Fruit fly (Drosophila melanogaster) whole organism, wandering third instar larva: ENCODE data around the gene LManIII.

Experiments
- CG32264 ChIP-seq: fragments of 200-800 bp; sonication (Bioruptor generic); optimal IDR thresholded peaks from 2 replicates; lab custom pipeline; 2016; ENCODE audit warnings: missing biosample characterization, missing genetic modification characterization
- CG9705 ChIP-seq: fragments of 200-800 bp; sonication (Bioruptor generic); optimal IDR thresholded peaks from 2 replicates; lab custom pipeline; 2018; ENCODE audit warnings: missing biosample characterization, mild to moderate bottlenecking, missing genetic modification characterization
- CrebA ChIP-seq: fragments of 200-800 bp; sonication (Bioruptor generic); optimal IDR thresholded peaks from 2 replicates; lab custom pipeline; 2016; ENCODE audit warnings: missing biosample characterization, mild to moderate bottlenecking, missing genetic modification characterization, borderline replicate concordance
- Dfd ChIP-seq: fragments of >200 bp; optimal IDR thresholded peaks from 2 replicates; lab custom pipeline; 2017; ENCODE audit warnings: missing biosample characterization, missing genetic modification characterization
- Dif ChIP-seq: fragments of 200-275, 200-300 bp; sonication (Bioruptor generic); optimal IDR thresholded peaks from 2 replicates; lab custom pipeline; 2018; ENCODE audit warnings: missing biosample characterization, missing genetic modification characterization; ENCODE audit not compliant: partially characterized antibody
- GATAd ChIP-seq: sonication (Bioruptor generic); optimal IDR thresholded peaks from 2 replicates; lab custom pipeline; 2016; ENCODE audit warnings: missing biosample characterization, missing genetic modification characterization
- HLH106 ChIP-seq: fragments of 200-800 bp; optimal IDR thresholded peaks from 3 replicates; lab custom pipeline; 2019; ENCODE audit warnings: missing biosample characterization, mild to moderate bottlenecking, missing genetic modification characterization, moderate library complexity
- Hnf4 ChIP-seq: fragments of 200-800 bp; sonication (Bioruptor generic); optimal IDR thresholded peaks from 2 replicates; lab custom pipeline; 2016; ENCODE audit warnings: missing biosample characterization, mild to moderate bottlenecking, missing genetic modification characterization
- Hr78 ChIP-seq: fragments of >200 bp; optimal IDR thresholded peaks from 2 replicates; lab custom pipeline; 2017; ENCODE audit warnings: missing biosample characterization, missing genetic modification characterization
- Hr83 ChIP-seq: fragments of 200-300 bp; sonication (Bioruptor generic); optimal IDR thresholded peaks from 2 replicates; lab custom pipeline; 2016; ENCODE audit warnings: missing biosample characterization, mild to moderate bottlenecking, missing genetic modification characterization, moderate library complexity; ENCODE audit not compliant: poor library complexity, severe bottlenecking
- Mio ChIP-seq: sonication (Bioruptor generic); optimal IDR thresholded peaks from 2 replicates; lab custom pipeline; 2016; ENCODE audit warnings: missing biosample characterization, missing genetic modification characterization
- Myc ChIP-seq: fragments of >200 bp; optimal IDR thresholded peaks from 2 replicates; lab custom pipeline; 2017
- N ChIP-seq: fragments of >200 bp; optimal IDR thresholded peaks from 2 replicates; lab custom pipeline; 2018; ENCODE audit warnings: missing biosample characterization, missing external identifiers, missing genetic modification characterization
- OdsH ChIP-seq: fragments of 200-800 bp; sonication (Bioruptor generic); optimal IDR thresholded peaks from 2 replicates; lab custom pipeline; 2016; ENCODE audit warnings: missing biosample characterization, mild to moderate bottlenecking, missing genetic modification characterization
- Rel ChIP-seq, 2 experiments: fragments of 200-800 bp; sonication (Bioruptor generic) in 1 of 2; optimal IDR thresholded peaks; 2 replicates in 1 of 2; 3 replicates in 1 of 2; lab custom pipeline; 2016 to 2019; ENCODE audit warnings: mild to moderate bottlenecking in 2 of 2, missing biosample characterization in 2 of 2, missing genetic modification characterization in 2 of 2, moderate library complexity in 1 of 2
- Vsx2 ChIP-seq: fragments of 200-300, 225-300 bp; sonication (Bioruptor generic); optimal IDR thresholded peaks from 2 replicates; lab custom pipeline; 2018; ENCODE audit warnings: missing biosample characterization, missing genetic modification characterization; ENCODE audit not compliant: partially characterized antibody
- br ChIP-seq: fragments of 200-800 bp; sonication (Bioruptor generic); optimal IDR thresholded peaks from 2 replicates; lab custom pipeline; 2016; ENCODE audit warnings: missing biosample characterization, missing genetic modification characterization
- brk ChIP-seq: fragments of 200-800 bp; sonication (Bioruptor generic); optimal IDR thresholded peaks from 2 replicates; lab custom pipeline; 2016; ENCODE audit warnings: missing biosample characterization, mild to moderate bottlenecking, missing genetic modification characterization
- dl ChIP-seq, 2 experiments: fragments of 175-275, 200-275 bp in 1 of 2; fragments of 200-275 bp in 1 of 2; sonication (Bioruptor generic); optimal IDR thresholded peaks; lab custom pipeline; 2018; ENCODE audit warnings: mild to moderate bottlenecking in 2 of 2, missing biosample characterization in 2 of 2, missing genetic modification characterization in 2 of 2, moderate library complexity in 2 of 2; ENCODE audit not compliant: partially characterized antibody in 2 of 2, insufficient read depth in 1 of 2
- dmrt93B ChIP-seq: fragments of 200-800 bp; sonication (Bioruptor generic); optimal IDR thresholded peaks from 2 replicates; lab custom pipeline; 2018; ENCODE audit warnings: missing biosample characterization, mild to moderate bottlenecking, missing genetic modification characterization
- dsf ChIP-seq: sonication (Bioruptor generic); optimal IDR thresholded peaks from 2 replicates; lab custom pipeline; 2016; ENCODE audit warnings: missing biosample characterization, missing genetic modification characterization, borderline replicate concordance
- ey ChIP-seq: fragments of 200-800 bp; sonication (Bioruptor generic); optimal IDR thresholded peaks from 2 replicates; lab custom pipeline; 2016; ENCODE audit warnings: missing biosample characterization, missing genetic modification characterization
- foxo ChIP-seq, 2 experiments: fragments of 200-800 bp; sonication (Bioruptor generic); optimal IDR thresholded peaks; 2 replicates in 1 of 2; 3 replicates in 1 of 2; lab custom pipeline; 2016 to 2017; ENCODE audit warnings: missing biosample characterization in 2 of 2, missing genetic modification characterization in 2 of 2
- fru ChIP-seq: fragments of 200-800 bp; sonication (Bioruptor generic); optimal IDR thresholded peaks from 3 replicates; lab custom pipeline; 2016; ENCODE audit warnings: missing biosample characterization, mild to moderate bottlenecking, missing genetic modification characterization
- jim ChIP-seq: fragments of 175-275, 200-325 bp; sonication (Bioruptor generic); optimal IDR thresholded peaks from 2 replicates; lab custom pipeline; 2016; ENCODE audit warnings: missing biosample characterization, mild to moderate bottlenecking, missing genetic modification characterization
- lola ChIP-seq: fragments of >200 bp; optimal IDR thresholded peaks from 2 replicates; lab custom pipeline; 2017; ENCODE audit warnings: missing biosample characterization, missing genetic modification characterization
- pan ChIP-seq: fragments of >200 bp; optimal IDR thresholded peaks from 2 replicates; lab custom pipeline; 2017
- rgr ChIP-seq: fragments of 200-800 bp; sonication (Bioruptor generic); optimal IDR thresholded peaks from 3 replicates; lab custom pipeline; 2016; ENCODE audit warnings: missing biosample characterization, mild to moderate bottlenecking, missing genetic modification characterization
- sage ChIP-seq: fragments of 200-800 bp; sonication (Bioruptor generic); optimal IDR thresholded peaks from 2 replicates; lab custom pipeline; 2016; ENCODE audit warnings: missing biosample characterization, mild to moderate bottlenecking, missing genetic modification characterization
- tai ChIP-seq: sonication (Bioruptor generic); optimal IDR thresholded peaks from 2 replicates; lab custom pipeline; 2016; ENCODE audit warnings: missing biosample characterization, missing genetic modification characterization
- usp ChIP-seq: fragments of >200 bp; optimal IDR thresholded peaks from 2 replicates; lab custom pipeline; 2017; ENCODE audit warnings: missing biosample characterization, missing genetic modification characterization

Gene LManIII

dm6 chr2L:8784731-8785130, 16.2 kb upstream of the LManIII start:
- TF ChIP-seq ey (no peak), HLH106 (no peak), br (GFP tag; lab: Kevin White, UChicago) (no peak), GATAd (GFP tag; lab: Kevin White, UChicago) (no peak), dl (GFP tag; optimal IDR thresholded peaks at IDR 0.05; lab: Kevin White, UChicago; ENCODE audit: insufficient read depth in 1 of 2, partially characterized antibody in 2 of 2) (no peak), Mio (GFP tag; lab: Kevin White, UChicago) (no peak)

dm6 chr2L:8782400-8782799, 13.9 kb upstream of the LManIII start, which contains the start of gene CG42710:
Gene CG42710, minus strand, starts transcription at chr2L:8782500.
- TF ChIP-seq jim (GFP tag; lab: Kevin White, UChicago), result no peak
- no peak for TF ChIP-seq Rel (GFP tag; optimal IDR thresholded peaks at IDR 0.05; lab: Kevin White, UChicago)
- no peak for TF ChIP-seq Rel (tag; optimal IDR thresholded peaks at IDR 0.05; lab: Kevin White, UChicago)
- no peak for TF ChIP-seq HLH106
- TF ChIP-seq Vsx2 (GFP tag; lab: Kevin White, UChicago), result no peak
- TF ChIP-seq, all 38 proteins: peak for 0

- TF ChIP-seq foxo (GFP tag; optimal IDR thresholded peaks at IDR 0.05; lab: Kevin White, UChicago) (no peak), Dfd (GFP tag; lab: Kevin White, UChicago) (no peak), Hnf4 (no peak), br (GFP tag; lab: Kevin White, UChicago) (no peak), fru (GFP tag; lab: Kevin White, UChicago) (no peak), Dif (no peak), brk (GFP tag; lab: Kevin White, UChicago) (no peak), dl (GFP tag; optimal IDR thresholded peaks at IDR 0.05; lab: Kevin White, UChicago; ENCODE audit: insufficient read depth in 1 of 2, partially characterized antibody in 2 of 2) (no peak), pan (lab: Kevin White, UChicago) (no peak), CrebA (GFP tag; lab: Kevin White, UChicago) (no peak), HLH106 (no peak), CG32264 (GFP tag; lab: Kevin White, UChicago) (no peak), jim (GFP tag; lab: Kevin White, UChicago) (no peak), Myc (lab: Kevin White, UChicago) (no peak), lola (GFP tag; lab: Kevin White, UChicago) (no peak), Mio (GFP tag; lab: Kevin White, UChicago) (no peak), N (no peak)
Observed at dm6 chr2L:8781152-8781551, 12.6 kb upstream of the LManIII start, which contains the start of gene LManVI. Gene LManVI, minus strand, starts transcription at chr2L:8781252.

dm6 chr2L:8776163-8776562, 7.7 kb upstream of the LManIII start, which contains the start of gene LManV:
Gene LManV, minus strand, starts transcription at chr2L:8776263.
- no peak for TF ChIP-seq br (GFP tag; lab: Kevin White, UChicago)
- TF ChIP-seq sage (GFP tag; lab: Kevin White, UChicago), result no peak
- TF ChIP-seq N, result no peak
- no peak for TF ChIP-seq rgr (GFP tag; lab: Kevin White, UChicago)
- TF ChIP-seq dmrt93B (GFP tag; lab: Kevin White, UChicago), result no peak
- no peak for TF ChIP-seq fru (GFP tag; lab: Kevin White, UChicago)

- no peak for TF ChIP-seq GATAd (GFP tag; lab: Kevin White, UChicago)
- no peak for TF ChIP-seq tai (GFP tag; lab: Kevin White, UChicago)
- TF ChIP-seq HLH106, result no peak
- no peak for TF ChIP-seq Hr78 (GFP tag; lab: Kevin White, UChicago)
- no peak for TF ChIP-seq brk (GFP tag; lab: Kevin White, UChicago)
- TF ChIP-seq CG9705 (GFP tag; lab: Kevin White, UChicago), result no peak
- no peak for TF ChIP-seq rgr (GFP tag; lab: Kevin White, UChicago)
- TF ChIP-seq Hr83 (GFP tag; lab: Kevin White, UChicago), result no peak
- TF ChIP-seq fru (GFP tag; lab: Kevin White, UChicago), result no peak
Observed at dm6 chr2L:8772244-8772643, 3.7 kb upstream of the LManIII start, which contains the start of gene LManIV. Gene LManIV, minus strand, starts transcription at chr2L:8772344.

- TF ChIP-seq CG9705 (GFP tag; lab: Kevin White, UChicago) (no peak), br (GFP tag; lab: Kevin White, UChicago) (no peak), brk (GFP tag; lab: Kevin White, UChicago) (no peak), usp (GFP tag; lab: Kevin White, UChicago) (no peak), OdsH (GFP tag; lab: Kevin White, UChicago) (no peak), Dif (no peak), dmrt93B (GFP tag; lab: Kevin White, UChicago) (no peak), dsf (GFP tag; lab: Kevin White, UChicago) (no peak), GATAd (GFP tag; lab: Kevin White, UChicago) (no peak)
Observed at dm6 chr2L:8762833-8763232, 5.7 kb downstream of the LManIII start.
